Worm (Caenorhabditis elegans) whole organism, midembryonic: ENCODE measurements around the gene grl-2.

Experiments used
- T22C8.4 ChIP-seq: fragments of 200-800 bp; sonication (Bioruptor generic); IDR thresholded peaks from 2 replicates; pipeline ENCODE4 v1.3.6; 2022; ENCODE audit warnings: missing genetic modification characterization, missing compliant biosample characterization
- cog-1 ChIP-seq: sonication (generic microtip); optimal IDR thresholded peaks from 2 replicates; lab custom pipeline; 2016; ENCODE audit warnings: missing genetic modification characterization, missing compliant biosample characterization
- flt-1 ChIP-seq: fragments of 200-800 bp; sonication (Bioruptor generic); IDR thresholded peaks from 2 replicates; pipeline ENCODE4 v1.3.6; 2022; ENCODE audit warnings: missing genetic modification characterization, missing compliant biosample characterization
- klf-2 ChIP-seq: fragments of 200-800 bp; sonication (Bioruptor generic); conservative IDR thresholded peaks from 2 replicates; pipeline ENCODE4 v1.3.6; 2022; ENCODE audit warnings: missing genetic modification reagents, missing genetic modification characterization, missing compliant biosample characterization
- ref-1 ChIP-seq: fragments of 200-800 bp; sonication (Bioruptor generic); conservative IDR thresholded peaks from 2 replicates; pipeline ENCODE4 v1.3.6; 2022; ENCODE audit warnings: missing genetic modification reagents, missing genetic modification characterization, missing compliant biosample characterization
- tab-1 ChIP-seq: fragments of 200-800 bp; sonication (Bioruptor generic); IDR thresholded peaks from 2 replicates; pipeline ENCODE4 v1.3.6; 2022; ENCODE audit warnings: missing genetic modification characterization, missing compliant biosample characterization
- ztf-23 ChIP-seq: fragments of 200-800 bp; sonication (Bioruptor generic); IDR thresholded peaks from 2 replicates; pipeline ENCODE4 v1.3.6; 2022; ENCODE audit warnings: missing genetic modification reagents, missing genetic modification characterization, missing compliant biosample characterization
- ztf-29 ChIP-seq: fragments of 200-800 bp; sonication (Bioruptor generic); IDR thresholded peaks from 2 replicates; pipeline ENCODE4 v1.3.6; 2022; ENCODE audit warnings: missing genetic modification reagents, missing genetic modification characterization, missing compliant biosample characterization

DNA sequence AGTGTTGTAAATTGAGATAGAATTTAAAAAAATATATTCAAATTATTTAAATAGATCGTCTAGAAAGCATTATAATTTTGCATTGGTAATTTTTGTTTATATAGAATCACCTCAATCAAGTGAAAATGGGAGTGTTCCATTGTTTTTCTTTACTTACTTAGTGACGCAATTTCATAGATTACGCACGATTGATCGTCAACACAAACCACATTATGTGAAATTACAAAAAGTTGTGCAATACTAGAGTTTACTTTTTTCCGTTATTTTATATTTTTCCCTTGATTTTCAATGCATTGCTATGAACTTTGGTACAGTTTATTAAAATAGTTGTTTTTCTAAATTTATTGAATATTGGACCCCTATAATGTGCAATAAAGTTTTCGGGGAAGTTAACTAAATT is 5.4 kb upstream of the grl-2 start, which contains the start of gene T16G1.5:
- no peak for TF ChIP-seq tab-1 (GFP tag; lab: Robert Waterston, UW)
- no peak for TF ChIP-seq cog-1 (tag; lab: Kevin White, UChicago)
- TF ChIP-seq klf-2 (GFP tag; lab: Robert Waterston, UW), result no peak
- TF ChIP-seq T22C8.4, result no peak
- no peak for TF ChIP-seq ztf-23 (GFP tag; lab: Robert Waterston, UW)
- no peak for TF ChIP-seq ref-1 (GFP tag; lab: Robert Waterston, UW)
- no peak for TF ChIP-seq ztf-29 (GFP tag; lab: Robert Waterston, UW)
- TF ChIP-seq flt-1 (GFP tag; lab: Robert Waterston, UW), result no peak
